Fruit fly (Drosophila melanogaster): ENCODE results near the gene Mink.

DNA sequence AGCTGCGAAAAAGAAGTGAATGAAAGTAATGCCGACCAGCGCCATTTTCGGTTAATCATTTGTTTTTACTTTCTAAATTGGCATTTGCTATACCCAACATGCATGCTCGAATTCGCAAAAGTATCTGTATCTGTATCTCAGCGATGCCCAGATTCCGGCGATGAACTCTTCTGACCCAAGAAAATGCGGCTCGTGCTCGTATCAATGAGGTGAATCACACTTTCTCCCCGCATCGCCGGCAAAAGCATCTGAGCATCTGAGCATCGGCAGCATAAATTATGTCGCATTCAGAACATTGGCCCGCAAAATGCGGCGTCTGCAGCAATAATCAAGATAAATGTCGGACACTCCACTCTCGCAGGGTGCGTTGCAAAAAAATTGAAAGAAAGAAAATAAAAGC is 46.6 kb downstream of the Mink start:
- TF ChIP-seq jim (GFP tag; optimal IDR thresholded peaks at IDR 0.05) (no peak), Abd-B (GFP tag; optimal IDR thresholded peaks at IDR 0.05) (no peak), usp (GFP tag; optimal IDR thresholded peaks at IDR 0.05) (no peak), pan (optimal IDR thresholded peaks at IDR 0.05) (no peak), fru (GFP tag; optimal IDR thresholded peaks at IDR 0.05) (no peak), dsf (GFP tag; optimal IDR thresholded peaks at IDR 0.05; ENCODE audit: borderline replicate concordance) (no peak), Sp1 (GFP tag; optimal IDR thresholded peaks at IDR 0.05) (no peak), N (GFP tag; optimal IDR thresholded peaks at IDR 0.05) (no peak), br (GFP tag; optimal IDR thresholded peaks at IDR 0.05) (no peak), Dfd (GFP tag; optimal IDR thresholded peaks at IDR 0.05) (no peak), CG9705 (GFP tag; optimal IDR thresholded peaks at IDR 0.05) (no peak), Hr78 (GFP tag; optimal IDR thresholded peaks at IDR 0.05) (no peak)

Measured in whole organism, wandering third instar larva.